Worm (Caenorhabditis elegans) whole organism, L3 larva: Measurements from ENCODE around the gene C05B5.1.

Experiments
- R02D3.7 ChIP-seq: fragments of 150-350 bp; optimal IDR thresholded peaks from 2 replicates; lab custom pipeline; 2014; ENCODE audit warnings: missing biosample characterization, missing genetic modification characterization
- ZK546.5 ChIP-seq: sonication (generic microtip); optimal IDR thresholded peaks from 2 replicates; lab custom pipeline; 2017; ENCODE audit warnings: missing biosample characterization, missing genetic modification characterization
- aly-2 ChIP-seq: fragments of 150-350 bp; optimal IDR thresholded peaks from 2 replicates; lab custom pipeline; 2014; ENCODE audit warnings: missing biosample characterization, missing genetic modification characterization
- ama-1 ChIP-seq: fragments of 150-350 bp; optimal IDR thresholded peaks from 2 replicates; lab custom pipeline; 2018
- ceh-28 ChIP-seq: fragments of 150-350 bp; optimal IDR thresholded peaks from 2 replicates; lab custom pipeline; 2014; ENCODE audit warnings: missing biosample characterization, missing genetic modification reagents, missing genetic modification characterization
- egl-5 ChIP-seq: fragments of 150-350 bp; optimal IDR thresholded peaks from 2 replicates; lab custom pipeline; 2017; ENCODE audit warnings: missing biosample characterization, missing genetic modification reagents, missing genetic modification characterization, inconsistent platforms
- elt-2 ChIP-seq: sonication (generic microtip); optimal IDR thresholded peaks from 2 replicates; lab custom pipeline; 2016; ENCODE audit warnings: missing genetic modification reagents, mild to moderate bottlenecking, missing genetic modification characterization, missing compliant biosample characterization
- eor-1 ChIP-seq, 2 experiments: fragments of 150-350 bp; optimal IDR thresholded peaks; 2 replicates each; lab custom pipeline; 2014 to 2018; ENCODE audit warnings: missing biosample characterization in 2 of 2, missing genetic modification characterization in 2 of 2
- fkh-10 ChIP-seq: sonication (generic microtip); optimal IDR thresholded peaks from 2 replicates; lab custom pipeline; 2017; ENCODE audit warnings: missing biosample characterization, missing genetic modification reagents, missing genetic modification characterization
- fkh-2 ChIP-seq: fragments of 150-350 bp; optimal IDR thresholded peaks from 2 replicates; lab custom pipeline; 2014; ENCODE audit warnings: missing biosample characterization, missing genetic modification reagents, missing genetic modification characterization
- fos-1 ChIP-seq: fragments of 150-350 bp; optimal IDR thresholded peaks from 2 replicates; lab custom pipeline; 2014; ENCODE audit warnings: missing biosample characterization, missing genetic modification characterization
- hmg-11 ChIP-seq: sonication (generic microtip); optimal IDR thresholded peaks from 2 replicates; lab custom pipeline; 2016; ENCODE audit warnings: missing genetic modification characterization, missing compliant biosample characterization
- jun-1 ChIP-seq: fragments of 150-350 bp; optimal IDR thresholded peaks from 2 replicates; lab custom pipeline; 2014; ENCODE audit warnings: missing biosample characterization, missing genetic modification reagents, missing genetic modification characterization
- lin-15B ChIP-seq: fragments of 150-350 bp; optimal IDR thresholded peaks from 2 replicates; lab custom pipeline; 2014; ENCODE audit warnings: missing biosample characterization, missing genetic modification characterization
- mdl-1 ChIP-seq: fragments of 150-350 bp; optimal IDR thresholded peaks from 2 replicates; lab custom pipeline; 2014; ENCODE audit warnings: missing biosample characterization, missing genetic modification characterization
- mml-1 ChIP-seq: fragments of 150-350 bp; sonication (generic microtip); optimal IDR thresholded peaks from 3 replicates; lab custom pipeline; 2014; ENCODE audit warnings: missing biosample characterization, missing genetic modification characterization
- nhr-11 ChIP-seq: fragments of 150-350 bp; optimal IDR thresholded peaks from 2 replicates; lab custom pipeline; 2014; ENCODE audit warnings: missing biosample characterization, missing genetic modification characterization
- nhr-12 ChIP-seq: fragments of 150-350 bp; optimal IDR thresholded peaks from 2 replicates; lab custom pipeline; 2014; ENCODE audit warnings: missing biosample characterization, missing genetic modification characterization
- nhr-237 ChIP-seq: fragments of 150-350 bp; optimal IDR thresholded peaks from 2 replicates; lab custom pipeline; 2014; ENCODE audit warnings: missing biosample characterization, missing genetic modification characterization
- nhr-25 ChIP-seq: sonication (generic microtip); optimal IDR thresholded peaks from 2 replicates; lab custom pipeline; 2017; ENCODE audit warnings: missing biosample characterization, missing genetic modification characterization
- nhr-67 ChIP-seq: fragments of 150-350 bp; optimal IDR thresholded peaks from 2 replicates; lab custom pipeline; 2014; ENCODE audit warnings: missing biosample characterization, missing genetic modification characterization
- nhr-76 ChIP-seq: fragments of 150-350 bp; sonication (generic microtip); optimal IDR thresholded peaks from 5 replicates; lab custom pipeline; 2014; ENCODE audit warnings: missing biosample characterization, missing genetic modification characterization
- nhr-77 ChIP-seq: fragments of 150-350 bp; optimal IDR thresholded peaks from 2 replicates; lab custom pipeline; 2014; ENCODE audit warnings: missing biosample characterization, missing genetic modification characterization
- pqm-1 ChIP-seq: fragments of 150-350 bp; optimal IDR thresholded peaks from 2 replicates; lab custom pipeline; 2017; ENCODE audit warnings: missing biosample characterization, missing genetic modification characterization, inconsistent platforms
- sea-2 ChIP-seq: fragments of 150-350 bp; sonication (generic microtip); optimal IDR thresholded peaks from 4 replicates; lab custom pipeline; 2014; ENCODE audit warnings: missing biosample characterization, missing genetic modification reagents, missing genetic modification characterization
- skn-1 ChIP-seq: fragments of 150-350 bp; optimal IDR thresholded peaks from 2 replicates; lab custom pipeline; 2014; ENCODE audit warnings: missing biosample characterization, missing genetic modification characterization
- snpc-4 ChIP-seq: fragments of 150-350 bp; optimal IDR thresholded peaks from 2 replicates; lab custom pipeline; 2014; ENCODE audit warnings: missing biosample characterization, missing genetic modification characterization
- tbx-2 ChIP-seq: sonication (generic microtip); optimal IDR thresholded peaks from 2 replicates; lab custom pipeline; 2016; ENCODE audit warnings: mild to moderate bottlenecking, missing genetic modification characterization, missing compliant biosample characterization
- unc-39 ChIP-seq: sonication (generic microtip); optimal IDR thresholded peaks from 4 replicates; lab custom pipeline; 2017; ENCODE audit warnings: missing biosample characterization, missing genetic modification characterization
- unc-62 ChIP-seq: fragments of 150-350 bp; sonication (generic microtip); optimal IDR thresholded peaks from 4 replicates; lab custom pipeline; 2014; ENCODE audit warnings: missing biosample characterization, missing genetic modification reagents, missing genetic modification characterization
- zag-1 ChIP-seq: fragments of 150-350 bp; optimal IDR thresholded peaks from 2 replicates; lab custom pipeline; 2014; ENCODE audit warnings: missing biosample characterization, missing genetic modification characterization
- ztf-11 ChIP-seq: fragments of 150-350 bp; optimal IDR thresholded peaks from 2 replicates; lab custom pipeline; 2014; ENCODE audit warnings: missing biosample characterization, missing genetic modification characterization
- ztf-4 ChIP-seq: fragments of 150-350 bp; optimal IDR thresholded peaks from 2 replicates; lab custom pipeline; 2014; ENCODE audit warnings: missing biosample characterization, missing genetic modification characterization

The C05B5.1 gene

DNA sequence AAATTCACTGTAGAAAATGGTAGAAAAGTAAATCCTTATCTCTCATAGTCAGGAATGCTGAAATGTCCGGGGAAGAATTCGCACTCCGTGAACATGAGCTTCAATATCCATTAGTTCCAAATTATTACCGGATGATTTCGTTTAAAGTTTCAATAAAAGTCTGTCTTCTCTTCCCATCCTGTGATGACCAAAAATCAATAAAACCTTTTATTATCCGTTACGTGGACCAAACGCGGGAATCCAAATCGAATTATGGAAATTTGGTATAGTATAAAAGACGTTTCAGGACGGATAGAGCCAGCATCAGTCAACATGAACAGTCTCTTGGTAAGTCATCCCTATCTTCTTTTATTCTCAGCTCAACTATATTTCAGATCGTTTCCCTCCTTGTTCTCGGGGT is 16.0 kb upstream of the C05B5.1 start, which contains the start of gene C05B5.11:
Gene C05B5.11 (plus strand): TSS at position 301 of the 400 bp plus-strand sequence.
- TF ChIP-seq mdl-1 (tag; lab: Kevin White, UChicago) (no peak), nhr-77 (no peak), pqm-1 (tag; lab: Kevin White, UChicago) (no peak), lin-15B (tag; lab: Kevin White, UChicago) (no peak), skn-1 (tag; lab: Kevin White, UChicago) (no peak), aly-2 (tag; lab: Kevin White, UChicago) (no peak), zag-1 (no peak)

DNA sequence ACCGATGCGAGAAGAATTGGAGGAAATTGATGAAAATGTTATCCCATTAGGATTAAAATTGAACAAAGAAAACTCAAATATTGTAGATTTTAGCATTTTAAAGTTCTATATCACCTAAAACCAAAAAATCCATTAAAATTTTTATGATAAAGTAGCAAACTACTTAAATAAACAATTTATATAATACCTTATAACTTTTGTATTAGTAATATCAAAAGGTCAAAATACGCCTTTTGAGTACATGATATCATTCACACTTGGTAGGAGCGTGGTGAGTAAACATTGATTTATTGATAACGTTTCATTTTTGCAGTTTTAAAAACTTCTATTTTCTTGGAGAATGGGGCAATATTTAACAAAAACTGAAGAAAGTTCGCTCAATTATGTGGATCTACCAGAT is 12.8 kb upstream of the C05B5.1 start, which contains the start of gene C05B5.5:
Gene C05B5.5 (plus strand): TSS at position 301 of the 400 bp plus-strand sequence.
- TF ChIP-seq skn-1 (tag; lab: Kevin White, UChicago) = no peak
- TF ChIP-seq jun-1 (tag; lab: Kevin White, UChicago) = no peak
- no peak for TF ChIP-seq aly-2 (tag; lab: Kevin White, UChicago)
- TF ChIP-seq R02D3.7 (tag; lab: Kevin White, UChicago) = no peak
- no peak for TF ChIP-seq lin-15B (tag; lab: Kevin White, UChicago)
- TF ChIP-seq fkh-10 (GFP tag; lab: Kevin White, UChicago) = no peak
- no peak for TF ChIP-seq nhr-76 (tag; lab: Kevin White, UChicago)
- no peak for TF ChIP-seq eor-1 (tag; optimal IDR thresholded peaks at IDR 0.05; lab: Kevin White, UChicago)
- TF ChIP-seq fos-1 (tag; lab: Kevin White, UChicago) = no peak
- TF ChIP-seq unc-62 (GFP tag; lab: Kevin White, UChicago) = no peak
- TF ChIP-seq nhr-25 (tag; lab: Kevin White, UChicago) = no peak
- no peak for TF ChIP-seq pqm-1 (tag; lab: Kevin White, UChicago)
- TF ChIP-seq, all 47 proteins: peak for 0

DNA sequence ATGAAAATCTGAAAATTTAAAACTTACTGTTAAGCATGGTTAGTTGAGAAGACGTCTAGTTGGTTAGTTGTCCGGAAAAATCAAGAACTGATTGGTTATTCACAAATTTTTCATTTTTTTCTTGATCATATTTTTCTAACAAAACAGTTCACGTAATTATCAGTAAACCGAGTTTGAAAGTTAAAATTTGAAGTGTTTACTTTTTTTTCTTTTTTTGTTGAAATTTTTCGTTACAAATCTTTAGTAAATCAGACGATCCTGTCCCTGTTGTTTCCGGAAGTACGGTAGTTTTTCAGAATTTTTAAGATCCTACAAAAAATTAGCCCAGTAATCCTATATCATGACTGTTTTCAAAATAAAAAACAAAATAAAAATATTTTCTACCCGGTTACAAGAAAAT is 12.2 kb upstream of the C05B5.1 start, which contains the start of gene C05B5.2:
Gene C05B5.2 (minus strand): TSS at position 101 of the 400 bp plus-strand sequence.
- TF ChIP-seq nhr-77 = no peak
- TF ChIP-seq unc-39 (tag; lab: Kevin White, UChicago) = no peak
- no peak for TF ChIP-seq hmg-11 (tag; lab: Kevin White, UChicago)
- TF ChIP-seq ztf-11 (tag; lab: Kevin White, UChicago) = no peak
- no peak for TF ChIP-seq elt-2
- no peak for TF ChIP-seq nhr-76 (tag; lab: Kevin White, UChicago)
- TF ChIP-seq nhr-12 (tag; lab: Kevin White, UChicago) = no peak
- no peak for TF ChIP-seq fkh-10 (GFP tag; lab: Kevin White, UChicago)
- no peak for TF ChIP-seq nhr-67 (tag; lab: Kevin White, UChicago)
- TF ChIP-seq ZK546.5 (tag; lab: Kevin White, UChicago) = no peak

DNA sequence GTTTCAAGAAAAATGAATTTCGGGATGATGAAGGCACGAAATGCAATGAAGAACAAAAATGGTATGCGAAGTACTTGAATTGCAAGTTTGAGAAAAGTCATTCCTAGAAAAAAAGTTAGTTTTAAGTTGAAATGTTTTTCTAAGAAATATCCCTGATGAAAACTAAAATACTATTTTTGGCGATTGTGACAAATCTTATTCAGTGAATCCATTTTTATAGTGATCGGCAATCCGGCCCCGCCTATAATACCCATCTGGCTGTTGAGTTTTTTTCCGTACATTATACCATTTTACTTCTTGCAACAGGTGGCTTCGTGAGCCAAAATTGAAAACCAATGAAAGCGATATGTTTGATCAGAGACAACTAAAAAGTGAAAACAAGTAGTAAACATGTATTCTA is 11.0 kb upstream of the C05B5.1 start, which contains the start of gene C05B5.17:
Gene C05B5.17 (minus strand): TSS at position 101 of the 400 bp plus-strand sequence.
- TF ChIP-seq mml-1 = no peak
- TF ChIP-seq sea-2 (GFP tag; lab: Kevin White, UChicago) = no peak
- TF ChIP-seq ztf-4 = no peak
- TF ChIP-seq nhr-77 = no peak
- no peak for TF ChIP-seq nhr-11 (tag; lab: Kevin White, UChicago)
- TF ChIP-seq snpc-4 (tag; lab: Kevin White, UChicago) = no peak
- TF ChIP-seq eor-1 (tag; optimal IDR thresholded peaks at IDR 0.05; lab: Kevin White, UChicago) = no peak

DNA sequence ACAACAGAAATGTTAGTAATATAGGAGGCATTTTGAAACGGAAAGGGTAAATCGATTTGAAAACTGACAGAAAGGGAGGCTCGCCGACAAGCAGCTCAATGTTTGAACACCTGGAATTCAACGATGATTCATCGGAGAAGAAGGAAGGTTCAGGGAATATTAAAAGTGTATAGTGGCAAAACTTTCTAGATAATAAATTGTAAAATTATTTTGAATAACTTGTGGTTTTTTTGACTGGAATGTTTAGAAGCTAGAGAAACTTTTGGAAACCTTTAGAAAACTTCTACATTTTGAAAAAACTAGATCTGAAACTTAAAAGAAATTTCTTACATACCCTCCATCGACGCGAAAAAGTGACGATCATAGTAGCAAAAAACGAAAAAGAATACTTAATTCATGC is 9.6 kb upstream of the C05B5.1 start, which contains the start of gene pqn-8:
Gene pqn-8 (minus strand): TSS at position 101 of the 400 bp plus-strand sequence.
- TF ChIP-seq ZK546.5 (tag; lab: Kevin White, UChicago) (no peak), egl-5 (tag; lab: Kevin White, UChicago) (no peak), nhr-237 (tag; lab: Kevin White, UChicago) (no peak), nhr-76 (tag; lab: Kevin White, UChicago) (no peak), ztf-4 (no peak), ceh-28 (no peak), eor-1 (tag; optimal IDR thresholded peaks at IDR 0.05; lab: Kevin White, UChicago) (no peak), mdl-1 (tag; lab: Kevin White, UChicago) (no peak), ztf-11 (tag; lab: Kevin White, UChicago) (no peak), tbx-2 (tag; lab: Kevin White, UChicago) (no peak), R02D3.7 (tag; lab: Kevin White, UChicago) (no peak), jun-1 (tag; lab: Kevin White, UChicago) (no peak), fkh-2 (no peak), fos-1 (tag; lab: Kevin White, UChicago) (no peak), sea-2 (GFP tag; lab: Kevin White, UChicago) (no peak), ama-1 (lab: Kevin White, UChicago) (no peak)
